Worm (Caenorhabditis elegans): ENCODE measurements around the gene W04G3.11.

DNA sequence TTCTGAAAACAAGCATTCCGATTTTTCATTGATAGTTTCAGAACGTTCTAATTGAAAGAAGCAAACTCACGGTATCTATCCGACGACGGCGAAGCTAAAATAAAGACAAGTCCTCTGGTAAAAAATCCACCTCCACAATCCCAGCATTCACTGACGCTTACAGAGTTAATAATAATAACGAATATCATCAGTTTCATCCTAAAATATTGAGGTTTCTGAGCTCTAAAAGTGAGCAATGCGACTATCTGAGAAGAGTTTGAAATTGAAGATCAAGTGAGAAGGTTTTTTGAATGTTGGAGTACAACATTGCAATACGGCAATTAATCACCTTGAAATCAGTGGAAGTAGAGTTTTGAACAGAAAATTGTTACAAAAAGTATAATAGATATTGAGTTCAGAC, 12.5 kb upstream of the W04G3.11 start, which contains the start of gene W04G3.12:
- no peak for TF ChIP-seq lin-39 (tag; optimal IDR thresholded peaks at IDR 0.05)
- TF ChIP-seq lin-15B (tag; optimal IDR thresholded peaks at IDR 0.05), result no peak
- TF ChIP-seq ceh-82 (tag; optimal IDR thresholded peaks at IDR 0.05), result no peak

Data from whole organism, L1 larva.